Worm (Caenorhabditis elegans): Measurements from ENCODE around the gene cec-8.

The cec-8 gene

DNA sequence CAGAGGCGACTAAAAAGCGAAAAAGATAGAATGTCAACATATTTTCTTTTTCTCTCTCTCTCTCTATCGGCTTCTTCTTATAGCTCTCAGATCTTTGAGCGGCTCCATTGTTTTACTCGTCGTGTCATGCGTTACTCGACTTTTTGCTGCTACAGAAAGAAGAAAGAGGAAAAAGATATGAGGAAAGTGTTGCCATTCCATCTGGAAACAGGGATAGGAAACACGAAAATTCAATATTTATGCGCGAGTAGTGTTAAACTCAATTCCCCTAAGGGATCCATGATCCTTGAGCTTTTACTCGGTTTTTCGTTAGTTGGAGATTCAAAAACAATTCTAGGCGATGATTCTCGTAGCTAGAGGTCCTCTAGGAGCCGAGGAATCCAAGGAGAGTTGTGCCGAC is 26.7 kb downstream of the cec-8 start:
- no peak for TF ChIP-seq B0310.2 (tag; optimal IDR thresholded peaks at IDR 0.05)
- no peak for TF ChIP-seq scrt-1 (GFP tag; IDR thresholded peaks at IDR 0.05)
- TF ChIP-seq tbx-11 (GFP tag; IDR thresholded peaks at IDR 0.05): no peak
- TF ChIP-seq tra-4 (tag; optimal IDR thresholded peaks at IDR 0.05): no peak
- TF ChIP-seq tbx-37 (GFP tag; conservative IDR thresholded peaks at IDR 0.05): no peak
- TF ChIP-seq ceh-13 (GFP tag; optimal IDR thresholded peaks at IDR 0.05): no peak
- TF ChIP-seq hmg-4 (GFP tag; optimal IDR thresholded peaks at IDR 0.05): no peak
- TF ChIP-seq flt-1 (GFP tag; IDR thresholded peaks at IDR 0.05): no peak
- no peak for TF ChIP-seq hmbx-1 (tag; optimal IDR thresholded peaks at IDR 0.05)
- no peak for TF ChIP-seq pes-1 (GFP tag; IDR thresholded peaks at IDR 0.05)

DNA sequence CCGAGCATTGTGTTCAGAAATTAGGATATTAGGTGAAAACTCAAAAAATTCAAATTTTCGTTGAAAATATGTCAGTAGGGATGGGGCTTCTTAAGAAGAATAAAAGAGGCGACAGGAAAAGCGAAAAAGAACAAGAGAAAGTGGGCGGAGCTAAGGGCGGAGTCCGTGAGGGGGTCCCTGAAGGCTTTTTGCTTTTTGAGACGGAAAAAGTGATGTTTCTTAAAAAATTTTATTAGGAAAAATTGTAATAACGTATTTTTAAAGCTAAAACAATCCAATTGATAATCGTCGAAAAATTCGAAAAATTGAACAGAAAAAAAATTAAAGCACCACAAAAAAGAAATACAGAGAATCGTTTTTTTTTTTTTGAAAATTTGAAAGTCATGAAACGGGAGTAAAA is 34.6 kb downstream of the cec-8 start, which contains the start of gene Y55B1BR.6:
Gene Y55B1BR.6, minus strand, starts transcription at position 101 of the 400 bp plus-strand sequence.
- TF ChIP-seq ama-1 (optimal IDR thresholded peaks at IDR 0.05) (no peak), ets-7 (tag; optimal IDR thresholded peaks at IDR 0.05) (no peak)

DNA sequence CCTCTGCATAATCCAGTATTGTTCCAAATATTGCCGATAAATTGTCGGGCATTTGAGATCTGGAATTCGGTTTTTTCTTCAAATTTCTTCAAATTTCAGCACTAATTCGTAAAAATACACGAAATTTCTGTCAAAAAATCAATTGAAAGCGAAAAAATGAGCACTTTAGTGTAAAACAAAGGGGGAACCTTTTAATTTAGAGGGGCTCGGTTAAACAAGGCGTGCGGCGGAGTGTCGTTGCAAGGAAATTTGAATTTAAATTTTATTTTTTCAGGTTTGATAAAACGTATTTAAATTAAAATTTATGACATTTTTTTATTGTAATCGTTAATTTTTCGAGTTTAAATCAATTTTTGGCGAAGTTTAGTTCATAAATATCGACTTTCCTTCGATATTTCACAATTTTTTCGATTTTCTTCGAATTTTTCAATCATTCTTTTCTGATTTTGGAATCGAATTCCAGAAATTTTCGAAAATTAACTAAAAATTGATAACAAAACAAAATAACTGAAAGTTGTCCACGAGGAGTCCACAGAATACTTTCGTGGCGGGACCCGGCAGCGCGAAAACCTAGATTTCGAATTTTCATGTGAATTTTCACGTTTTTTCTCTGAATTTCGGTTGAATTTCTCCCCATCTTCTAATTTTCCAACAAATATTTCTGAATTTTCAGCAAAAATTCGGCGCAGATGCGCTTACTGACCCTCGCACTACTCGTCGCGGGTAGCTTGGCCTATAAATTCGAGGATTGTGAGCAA is 42.7 kb downstream of the cec-8 start, which contains the start of the genes magu-1 and nemp-1:
Gene magu-1, minus strand, starts transcription at position 59 of the 758 bp plus-strand sequence.
Gene nemp-1, plus strand, starts transcription at position 674 of the 758 bp plus-strand sequence.
- TF ChIP-seq ceh-13 (GFP tag; optimal IDR thresholded peaks at IDR 0.05) (no peak), F13C5.2 (tag; optimal IDR thresholded peaks at IDR 0.05) (no peak), B0310.2 (tag; optimal IDR thresholded peaks at IDR 0.05) (no peak), hnd-1 (tag; optimal IDR thresholded peaks at IDR 0.05) (no peak)

DNA sequence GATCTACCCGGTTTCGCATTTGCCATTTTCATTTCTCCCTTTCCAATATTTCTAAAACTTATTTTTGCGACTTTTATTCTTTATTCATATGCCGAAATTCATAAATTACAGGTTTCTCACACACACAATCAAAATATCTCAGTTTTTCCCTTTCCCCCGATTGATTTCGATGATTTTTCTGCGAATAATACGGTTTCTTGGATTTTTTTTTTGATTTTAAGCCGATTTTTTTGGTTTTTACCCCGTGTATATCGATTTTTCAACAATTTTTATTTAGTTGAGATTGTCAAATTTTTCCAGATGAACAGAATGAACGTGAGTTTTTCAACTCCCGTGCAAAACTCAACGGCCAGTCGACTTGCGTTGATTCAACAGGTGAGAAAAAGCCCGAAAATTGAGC is 46.0 kb downstream of the cec-8 start, which contains the start of gene mat-3:
Gene mat-3, plus strand, starts transcription at position 301 of the 400 bp plus-strand sequence.
- TF ChIP-seq scrt-1 (GFP tag; IDR thresholded peaks at IDR 0.05) (no peak), ama-1 (optimal IDR thresholded peaks at IDR 0.05) (no peak), tbx-37 (GFP tag; conservative IDR thresholded peaks at IDR 0.05) (no peak), B0310.2 (tag; optimal IDR thresholded peaks at IDR 0.05) (no peak), ets-7 (tag; optimal IDR thresholded peaks at IDR 0.05) (no peak), ceh-13 (GFP tag; optimal IDR thresholded peaks at IDR 0.05) (no peak)

DNA sequence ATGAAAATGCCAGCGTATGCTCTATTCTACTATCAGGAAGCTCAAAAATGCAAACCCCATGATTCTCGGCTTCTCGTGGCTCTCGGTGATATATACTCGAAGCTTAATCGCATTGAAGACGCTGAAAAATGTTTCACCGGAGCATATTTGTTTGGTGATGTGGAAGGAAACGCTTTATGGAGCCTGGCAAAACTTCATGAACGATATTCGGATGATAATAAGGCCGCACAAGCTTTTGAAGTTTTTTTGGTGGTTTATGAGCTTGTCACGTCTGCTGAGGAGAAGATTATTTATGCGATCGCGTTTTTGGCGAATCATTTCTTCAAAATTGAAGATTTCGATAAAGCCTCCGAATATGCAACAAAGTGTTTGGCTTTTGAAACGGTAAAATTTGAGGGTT is 52.1 kb downstream of the cec-8 start:
- TF ChIP-seq tra-4 (tag; optimal IDR thresholded peaks at IDR 0.05) (no peak), pes-1 (GFP tag; IDR thresholded peaks at IDR 0.05) (no peak), ama-1 (optimal IDR thresholded peaks at IDR 0.05) (no peak), ceh-36 (tag; optimal IDR thresholded peaks at IDR 0.05) (no peak), ets-7 (tag; optimal IDR thresholded peaks at IDR 0.05) (no peak), tbx-11 (GFP tag; IDR thresholded peaks at IDR 0.05) (no peak), hnd-1 (tag; optimal IDR thresholded peaks at IDR 0.05) (no peak), flt-1 (GFP tag; IDR thresholded peaks at IDR 0.05) (no peak), hmbx-1 (tag; optimal IDR thresholded peaks at IDR 0.05) (no peak), F13C5.2 (tag; optimal IDR thresholded peaks at IDR 0.05) (no peak), ceh-13 (GFP tag; optimal IDR thresholded peaks at IDR 0.05) (no peak), tbx-37 (GFP tag; conservative IDR thresholded peaks at IDR 0.05) (no peak), B0310.2 (tag; optimal IDR thresholded peaks at IDR 0.05) (no peak), sea-1 (GFP tag; conservative IDR thresholded peaks at IDR 0.05) (no peak), scrt-1 (GFP tag; IDR thresholded peaks at IDR 0.05) (no peak), hmg-4 (GFP tag; optimal IDR thresholded peaks at IDR 0.05) (no peak), aly-1 (tag; optimal IDR thresholded peaks at IDR 0.05) (no peak)

All from whole organism, early embryonic.